Fruit fly (Drosophila melanogaster) whole organism: ENCODE data around the gene CG43816.

Source experiments
- CG8478 ChIP-seq: fragments of >200 bp; optimal IDR thresholded peaks from 2 replicates; lab custom pipeline; 2018; ENCODE audit warnings: inconsistent platforms
- Dll ChIP-seq: fragments of >200 bp; optimal IDR thresholded peaks from 2 replicates; lab custom pipeline; 2017
- EcR ChIP-seq, 2 experiments: fragments of >200 bp; optimal IDR thresholded peaks; 2 replicates each; lab custom pipeline; 2017; ENCODE audit warnings: missing biosample characterization in 2 of 2, missing genetic modification characterization in 2 of 2, missing genetic modification reagents in 2 of 2
- pan ChIP-seq: fragments of >200 bp; optimal IDR thresholded peaks from 2 replicates; lab custom pipeline; 2017
- psq ChIP-seq: fragments of >200 bp; optimal IDR thresholded peaks from 2 replicates; lab custom pipeline; 2017
- usp ChIP-seq: fragments of >200 bp; optimal IDR thresholded peaks from 2 replicates; lab custom pipeline; 2017; ENCODE audit warnings: missing biosample characterization, missing genetic modification characterization, mixed read lengths

CG43816 gene

DNA sequence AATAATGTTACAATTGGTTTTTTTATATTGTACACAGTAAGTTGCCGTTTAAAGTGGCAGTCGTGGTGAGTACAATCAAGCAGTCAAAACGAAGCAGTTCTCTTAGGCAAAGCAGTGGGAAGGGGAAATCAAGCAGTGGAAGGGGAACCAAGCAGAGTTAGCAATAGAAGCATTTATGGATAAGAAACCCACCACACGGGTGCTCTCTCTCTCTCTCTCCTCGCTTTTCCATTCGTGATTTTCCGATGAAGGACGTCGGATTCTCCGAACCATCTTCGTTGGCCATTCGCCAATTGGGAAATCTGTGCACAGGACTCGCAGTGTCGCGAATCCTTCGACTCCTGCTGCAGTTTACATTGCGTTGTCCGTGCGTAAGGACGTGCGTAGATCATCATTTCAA lies 45.5 kb downstream of the CG43816 start, which contains the start of gene beat-Ia:
beat-Ia (plus strand) TSS at position 319 of the 400 bp plus-strand sequence.
- TF ChIP-seq usp (GFP tag; lab: Kevin White, UChicago) (no peak), pan (lab: Kevin White, UChicago) (no peak), Dll (lab: Kevin White, UChicago) (no peak), CG8478 (no peak), psq (lab: Kevin White, UChicago) (no peak), EcR (GFP tag; optimal IDR thresholded peaks at IDR 0.05; lab: Kevin White, UChicago) (no peak)
